Fruit fly (Drosophila melanogaster) whole organism, adult: ENCODE data around the gene CG4198.
A peak's percentile ranks its signal among the peaks of the same experiment; 100 is the strongest.

Source experiments
- CG12768 ChIP-seq: fragments of 200-800 bp; sonication (Bioruptor generic); optimal IDR thresholded peaks from 2 replicates; lab custom pipeline; 2017; ENCODE audit warnings: missing biosample characterization, missing genetic modification characterization, mild to moderate bottlenecking, moderate library complexity, missing genetic modification reagents
- CG14711 ChIP-seq: fragments of 200-800 bp; sonication (Bioruptor generic); optimal IDR thresholded peaks from 2 replicates; lab custom pipeline; 2018; ENCODE audit warnings: missing biosample characterization, mild to moderate bottlenecking, missing genetic modification characterization, moderate library complexity
- CG1620 ChIP-seq: fragments of 200-800 bp; sonication (Bioruptor generic); optimal IDR thresholded peaks from 2 replicates; lab custom pipeline; 2016; ENCODE audit warnings: missing biosample characterization, missing genetic modification characterization
- CG33017 ChIP-seq: fragments of 200-800 bp; sonication (Bioruptor generic); optimal IDR thresholded peaks from 2 replicates; lab custom pipeline; 2018; ENCODE audit warnings: missing biosample characterization, mild to moderate bottlenecking, missing genetic modification characterization, moderate library complexity
- CG5204 ChIP-seq: fragments of 200-800 bp; sonication (Bioruptor generic); optimal IDR thresholded peaks from 2 replicates; lab custom pipeline; 2016; ENCODE audit warnings: missing biosample characterization, missing genetic modification characterization
- CG7045 ChIP-seq: fragments of 200-800 bp; sonication (Bioruptor generic); optimal IDR thresholded peaks from 2 replicates; lab custom pipeline; 2017; ENCODE audit warnings: missing biosample characterization, mild to moderate bottlenecking, missing genetic modification characterization
- CG7101 ChIP-seq: fragments of 200-800 bp; sonication (Bioruptor generic); optimal IDR thresholded peaks from 2 replicates; lab custom pipeline; 2018; ENCODE audit warnings: missing biosample characterization, mild to moderate bottlenecking, missing genetic modification characterization, moderate library complexity
- Crg-1 ChIP-seq: fragments of 200-800 bp; sonication (Bioruptor generic); optimal IDR thresholded peaks from 2 replicates; lab custom pipeline; 2016; ENCODE audit warnings: missing biosample characterization, missing genetic modification characterization
- Hr96 ChIP-seq: fragments of 200-800 bp; sonication (Bioruptor generic); optimal IDR thresholded peaks from 2 replicates; lab custom pipeline; 2016; ENCODE audit warnings: missing biosample characterization, missing genetic modification characterization
- cnc ChIP-seq, 2 experiments: fragments of >200 bp; optimal IDR thresholded peaks; 2 replicates each; lab custom pipeline; 2017
- ovo ChIP-seq: fragments of 200-800 bp; sonication (Bioruptor generic); optimal IDR thresholded peaks from 2 replicates; lab custom pipeline; 2016; ENCODE audit warnings: missing biosample characterization, missing genetic modification characterization
- pad ChIP-seq: fragments of 200-800 bp; sonication (Bioruptor generic); optimal IDR thresholded peaks from 3 replicates; lab custom pipeline; 2017; ENCODE audit warnings: missing biosample characterization, missing genetic modification characterization, mild to moderate bottlenecking, moderate library complexity, missing genetic modification reagents
- tj ChIP-seq: fragments of 200-800 bp; sonication (Bioruptor generic); optimal IDR thresholded peaks from 3 replicates; lab custom pipeline; 2017; ENCODE audit warnings: missing biosample characterization, mild to moderate bottlenecking, missing genetic modification characterization, moderate library complexity
- toe ChIP-seq: fragments of 200-800 bp; sonication (Bioruptor generic); optimal IDR thresholded peaks from 2 replicates; lab custom pipeline; 2016; ENCODE audit warnings: missing biosample characterization, missing genetic modification characterization

DNA sequence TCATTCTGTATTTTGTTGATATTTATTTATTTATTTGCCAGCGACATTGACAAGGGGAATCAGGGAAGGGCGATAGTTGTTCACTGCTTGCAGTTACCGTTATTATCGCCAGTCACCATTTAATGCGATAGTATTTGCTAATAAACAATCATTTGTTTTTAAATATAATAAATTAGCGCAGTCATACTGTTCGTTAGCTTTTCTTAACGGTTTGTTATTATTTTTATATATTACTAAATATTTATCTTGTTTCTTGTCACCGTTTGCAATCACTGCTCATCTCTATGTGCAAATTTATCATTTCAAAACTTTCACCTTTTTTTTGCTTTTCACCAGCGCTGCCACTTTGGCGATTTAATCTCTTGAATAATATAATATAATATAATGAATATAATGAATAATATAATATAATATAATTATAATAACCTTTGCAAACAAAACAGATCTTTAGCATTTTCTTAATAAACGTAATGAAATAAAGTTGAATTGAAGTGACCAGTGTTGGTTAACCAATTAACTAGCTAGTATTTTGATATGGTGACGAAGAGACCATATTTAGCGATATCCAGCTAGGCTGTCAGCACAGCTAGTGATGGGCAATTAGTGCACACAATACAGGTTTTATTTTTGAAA, 16.3 kb downstream of the CG4198 start, which contains the start of the genes CG3309 and XRCC1:
- peak; percentile 25 for TF ChIP-seq Crg-1 (GFP tag; lab: Kevin White, UChicago)
- peak; percentile 79 for TF ChIP-seq ovo
- TF ChIP-seq CG14711 (tag; lab: Kevin White, UChicago), result peak; percentile 54
- peak; percentile 36 for TF ChIP-seq CG5204
- peak; percentile 44 for TF ChIP-seq CG7101
- no peak for TF ChIP-seq Hr96 (GFP tag; lab: Kevin White, UChicago)
- TF ChIP-seq tj (GFP tag; lab: Kevin White, UChicago), result peak; percentile 88
- TF ChIP-seq CG12768 (GFP tag; lab: Kevin White, UChicago), result no peak
- TF ChIP-seq toe (GFP tag; lab: Kevin White, UChicago), result peak; percentile 28
- peak; percentile 48 for TF ChIP-seq CG1620 (GFP tag; lab: Kevin White, UChicago)
- TF ChIP-seq cnc (optimal IDR thresholded peaks at IDR 0.05; lab: Kevin White, UChicago), result no peak
- peak; percentile 60 for TF ChIP-seq pad (GFP tag; lab: Kevin White, UChicago)
- TF ChIP-seq CG7045 (GFP tag; lab: Kevin White, UChicago), result no peak
- TF ChIP-seq CG33017, result peak; percentile 18
